Worm (Caenorhabditis elegans) whole organism, young adult: ENCODE data around the gene hsp-43.
A peak's percentile ranks its signal among the peaks of the same experiment; 100 is the strongest.

Experiments
- B0019.2 ChIP-seq: fragments of 200-800 bp; sonication (Bioruptor generic); conservative IDR thresholded peaks from 2 replicates; pipeline ENCODE4 v1.3.6; 2022; ENCODE audit warnings: missing genetic modification reagents, missing genetic modification characterization, missing compliant biosample characterization
- B0336.3 ChIP-seq: fragments of 200-800 bp; sonication (Bioruptor generic); IDR thresholded peaks from 2 replicates; pipeline ENCODE4 v1.3.6; 2022; ENCODE audit warnings: missing genetic modification characterization, missing compliant biosample characterization
- C06A6.2 ChIP-seq: fragments of 200-800 bp; sonication (Bioruptor generic); conservative IDR thresholded peaks from 2 replicates; pipeline ENCODE4 v1.3.6; 2022; ENCODE audit warnings: missing genetic modification characterization, missing compliant biosample characterization
- F23B12.7 ChIP-seq: sonication (generic microtip); optimal IDR thresholded peaks from 2 replicates; lab custom pipeline; 2017; ENCODE audit warnings: missing genetic modification characterization, mild to moderate bottlenecking, missing compliant biosample characterization, antibody characterized with exemption, moderate library complexity; ENCODE audit not compliant: insufficient read depth
- F52B5.7 ChIP-seq: sonication (generic microtip); optimal IDR thresholded peaks from 2 replicates; lab custom pipeline; 2016; ENCODE audit warnings: mild to moderate bottlenecking, missing genetic modification characterization, missing compliant biosample characterization
- K11D2.4 ChIP-seq: fragments of 200-800 bp; sonication (Bioruptor generic); IDR thresholded peaks from 2 replicates; pipeline ENCODE4 v1.3.6; 2022; ENCODE audit warnings: missing genetic modification reagents, missing genetic modification characterization, missing compliant biosample characterization
- Y56A3A.18 ChIP-seq: fragments of 200-800 bp; sonication (Bioruptor generic); IDR thresholded peaks from 2 replicates; pipeline ENCODE4 v1.3.6; 2022; ENCODE audit warnings: missing genetic modification reagents, missing genetic modification characterization, missing compliant biosample characterization
- ZK185.1 ChIP-seq: sonication (generic microtip); optimal IDR thresholded peaks from 2 replicates; lab custom pipeline; 2016; ENCODE audit warnings: mild to moderate bottlenecking, missing genetic modification characterization, missing compliant biosample characterization; ENCODE audit not compliant: poor library complexity, severe bottlenecking
- athp-1 ChIP-seq: sonication (generic microtip); optimal IDR thresholded peaks from 2 replicates; lab custom pipeline; 2017; ENCODE audit warnings: mild to moderate bottlenecking, missing genetic modification characterization, missing compliant biosample characterization
- attf-5 ChIP-seq: fragments of 200-800 bp; sonication (Bioruptor generic); optimal IDR thresholded peaks from 2 replicates; lab custom pipeline; 2018; ENCODE audit warnings: mild to moderate bottlenecking, missing genetic modification characterization, missing compliant biosample characterization
- bed-1 ChIP-seq: fragments of 200-800 bp; sonication (Bioruptor generic); IDR thresholded peaks from 2 replicates; pipeline ENCODE4 v1.3.6; 2022; ENCODE audit warnings: missing genetic modification reagents, missing genetic modification characterization, missing compliant biosample characterization
- ceh-100 ChIP-seq: fragments of 200-800 bp; sonication (Bioruptor generic); IDR thresholded peaks from 2 replicates; pipeline ENCODE4 v1.3.6; 2022; ENCODE audit warnings: missing genetic modification reagents, missing genetic modification characterization, missing compliant biosample characterization
- chd-7 ChIP-seq: sonication (generic microtip); optimal IDR thresholded peaks from 2 replicates; lab custom pipeline; 2016; ENCODE audit warnings: mild to moderate bottlenecking, missing genetic modification characterization, moderate library complexity, missing compliant biosample characterization
- dpff-1 ChIP-seq: sonication (generic microtip); optimal IDR thresholded peaks from 2 replicates; lab custom pipeline; 2017; ENCODE audit warnings: mild to moderate bottlenecking, missing genetic modification characterization, missing compliant biosample characterization
- egl-44 ChIP-seq: fragments of 200-800 bp; sonication (Bioruptor generic); IDR thresholded peaks from 2 replicates; pipeline ENCODE4 v1.3.6; 2022; ENCODE audit warnings: missing genetic modification reagents, missing genetic modification characterization, missing compliant biosample characterization
- egrh-3 ChIP-seq: fragments of 200-800 bp; sonication (Bioruptor generic); IDR thresholded peaks from 2 replicates; pipeline ENCODE4 v1.3.6; 2022; ENCODE audit warnings: missing genetic modification reagents, missing genetic modification characterization, missing compliant biosample characterization
- ekl-4 ChIP-seq: fragments of 200-800 bp; sonication (Bioruptor generic); IDR thresholded peaks from 2 replicates; pipeline ENCODE4 v1.3.6; 2022; ENCODE audit warnings: missing genetic modification reagents, missing genetic modification characterization, missing compliant biosample characterization
- gei-17 ChIP-seq: fragments of 200-800 bp; sonication (Bioruptor generic); optimal IDR thresholded peaks from 2 replicates; lab custom pipeline; 2018; ENCODE audit warnings: mild to moderate bottlenecking, missing genetic modification characterization, missing compliant biosample characterization
- hrde-1 ChIP-seq: sonication (generic microtip); optimal IDR thresholded peaks from 2 replicates; lab custom pipeline; 2016; ENCODE audit warnings: missing genetic modification characterization, mild to moderate bottlenecking, missing compliant biosample characterization, moderate library complexity, missing genotype, missing genetic modification reagents, borderline replicate concordance
- lag-1 ChIP-seq: fragments of 200-800 bp; sonication (Bioruptor generic); IDR thresholded peaks from 2 replicates; pipeline ENCODE4 v1.3.6; 2022; ENCODE audit warnings: missing genetic modification reagents, missing genetic modification characterization, missing compliant biosample characterization
- let-526 ChIP-seq: fragments of 200-800 bp; sonication (Bioruptor generic); IDR thresholded peaks from 2 replicates; pipeline ENCODE4 v1.3.6; 2022; ENCODE audit warnings: missing genetic modification reagents, missing genetic modification characterization, missing compliant biosample characterization
- lin-54 ChIP-seq: fragments of 200-800 bp; sonication (Bioruptor generic); optimal IDR thresholded peaks from 2 replicates; lab custom pipeline; 2018; ENCODE audit warnings: mild to moderate bottlenecking, missing genetic modification characterization, missing compliant biosample characterization
- lsy-27 ChIP-seq: sonication (generic microtip); optimal IDR thresholded peaks from 2 replicates; lab custom pipeline; 2017; ENCODE audit warnings: missing genetic modification characterization, mild to moderate bottlenecking, missing compliant biosample characterization, antibody characterized with exemption, missing genotype, borderline replicate concordance; ENCODE audit not compliant: insufficient read depth
- madf-3 ChIP-seq: fragments of 200-800 bp; sonication (Bioruptor generic); IDR thresholded peaks from 2 replicates; pipeline ENCODE4 v1.3.6; 2022; ENCODE audit warnings: missing genetic modification reagents, missing genetic modification characterization, missing compliant biosample characterization
- mes-4 ChIP-seq: sonication (generic microtip); optimal IDR thresholded peaks from 2 replicates; lab custom pipeline; 2016; ENCODE audit warnings: missing genotype, missing genetic modification characterization, missing compliant biosample characterization
- nfya-2 ChIP-seq: fragments of 200-800 bp; sonication (Bioruptor generic); IDR thresholded peaks from 2 replicates; pipeline ENCODE4 v1.3.6; 2022; ENCODE audit warnings: missing genetic modification reagents, missing genetic modification characterization, missing compliant biosample characterization
- nhr-120 ChIP-seq: fragments of 200-800 bp; sonication (Bioruptor generic); IDR thresholded peaks from 2 replicates; pipeline ENCODE4 v1.3.6; 2022; ENCODE audit warnings: missing genetic modification characterization, missing compliant biosample characterization
- rcor-1 ChIP-seq: fragments of 200-800 bp; sonication (Bioruptor generic); IDR thresholded peaks from 2 replicates; pipeline ENCODE4 v1.3.6; 2022; ENCODE audit warnings: missing genetic modification reagents, missing genetic modification characterization, missing compliant biosample characterization
- sdz-38 ChIP-seq: sonication (generic microtip); optimal IDR thresholded peaks from 2 replicates; lab custom pipeline; 2016; ENCODE audit warnings: missing genotype, missing genetic modification characterization, missing compliant biosample characterization
- snpc-1.3 ChIP-seq: sonication (generic microtip); optimal IDR thresholded peaks from 2 replicates; lab custom pipeline; 2017; ENCODE audit warnings: missing genetic modification characterization, mild to moderate bottlenecking, missing compliant biosample characterization, antibody characterized with exemption, moderate library complexity, missing genotype, missing genetic modification reagents; ENCODE audit not compliant: insufficient read depth
- somi-1 ChIP-seq: fragments of 200-800 bp; sonication (Bioruptor generic); optimal IDR thresholded peaks from 2 replicates; lab custom pipeline; 2018; ENCODE audit warnings: mild to moderate bottlenecking, missing genetic modification characterization, missing compliant biosample characterization
- sptf-2 ChIP-seq: fragments of 200-800 bp; sonication (Bioruptor generic); optimal IDR thresholded peaks from 2 replicates; lab custom pipeline; 2018; ENCODE audit warnings: mild to moderate bottlenecking, missing genetic modification characterization, missing compliant biosample characterization
- unc-130 ChIP-seq: sonication (generic microtip); optimal IDR thresholded peaks from 2 replicates; lab custom pipeline; 2016; ENCODE audit warnings: missing genetic modification reagents, missing genetic modification characterization, missing compliant biosample characterization
- zfh-2 ChIP-seq: fragments of 200-800 bp; sonication (Bioruptor generic); conservative IDR thresholded peaks from 2 replicates; pipeline ENCODE4 v1.3.6; 2022; ENCODE audit warnings: missing genetic modification reagents, missing genetic modification characterization, missing compliant biosample characterization
- ztf-25 ChIP-seq: fragments of 200-800 bp; sonication (Bioruptor generic); IDR thresholded peaks from 2 replicates; pipeline ENCODE4 v1.3.6; 2022; ENCODE audit warnings: missing genetic modification reagents, missing genetic modification characterization, missing compliant biosample characterization
- ztf-28 ChIP-seq: fragments of 200-800 bp; sonication (Bioruptor generic); IDR thresholded peaks from 2 replicates; pipeline ENCODE4 v1.3.6; 2022; ENCODE audit warnings: missing genetic modification reagents, missing genetic modification characterization, missing compliant biosample characterization
- ztf-6 ChIP-seq: fragments of 200-800 bp; sonication (Bioruptor generic); IDR thresholded peaks from 2 replicates; pipeline ENCODE4 v1.3.6; 2022; ENCODE audit warnings: missing genetic modification reagents, missing genetic modification characterization, missing compliant biosample characterization

hsp-43 gene

ce11 chrX:6235443-6235842 is at the start of gene hsp-43:
TSS of gene hsp-43 (minus strand) at chrX:6235543.
- no peak for TF ChIP-seq dpff-1 (tag; lab: Kevin White, UChicago)
- no peak for TF ChIP-seq rcor-1 (GFP tag; lab: Robert Waterston, UW)
- no peak for TF ChIP-seq ztf-28 (GFP tag; lab: Robert Waterston, UW)
- no peak for TF ChIP-seq ekl-4
- TF ChIP-seq sdz-38 (tag; lab: Kevin White, UChicago): no peak
- TF ChIP-seq unc-130 (GFP tag; lab: Kevin White, UChicago): no peak
- TF ChIP-seq ZK185.1 (tag; lab: Kevin White, UChicago): no peak
- TF ChIP-seq let-526 (GFP tag; lab: Robert Waterston, UW): no peak
- no peak for TF ChIP-seq chd-7 (tag; lab: Kevin White, UChicago)
- TF ChIP-seq nhr-120 (GFP tag; lab: Robert Waterston, UW): no peak
- TF ChIP-seq lsy-27: no peak
- no peak for TF ChIP-seq F52B5.7 (tag; lab: Kevin White, UChicago)
- TF ChIP-seq ceh-100 (GFP tag; lab: Robert Waterston, UW): no peak
- no peak for TF ChIP-seq bed-1 (GFP tag; lab: Robert Waterston, UW)
- no peak for TF ChIP-seq mes-4 (tag; lab: Kevin White, UChicago)
- TF ChIP-seq Y56A3A.18 (GFP tag; lab: Robert Waterston, UW): no peak

DNA sequence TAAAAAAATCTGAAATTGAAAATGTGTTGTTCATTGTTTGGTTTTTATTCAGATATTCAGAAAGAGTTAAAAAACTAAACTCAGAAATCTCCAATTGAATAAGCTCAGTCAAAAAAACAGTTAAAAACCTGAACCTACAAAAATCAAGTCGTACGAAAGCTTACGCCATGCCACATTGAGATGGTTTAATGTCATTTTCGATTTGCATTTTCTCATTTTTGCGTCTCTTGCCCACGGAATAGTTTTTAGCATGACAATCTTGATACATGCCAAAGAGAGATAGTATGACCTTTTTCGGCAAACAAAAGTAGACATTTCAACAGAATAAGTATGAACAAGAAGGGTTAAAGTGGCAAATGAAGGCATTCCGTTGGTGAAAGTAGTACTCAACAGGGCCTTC is 45.7 kb upstream of the hsp-43 start:
- TF ChIP-seq somi-1 (GFP tag; lab: Kevin White, UChicago): no peak
- no peak for TF ChIP-seq ztf-6
- no peak for TF ChIP-seq egl-44
- no peak for TF ChIP-seq F52B5.7 (tag; lab: Kevin White, UChicago)
- TF ChIP-seq B0336.3 (GFP tag; lab: Robert Waterston, UW): no peak
- TF ChIP-seq C06A6.2 (GFP tag; lab: Robert Waterston, UW): no peak
- TF ChIP-seq lin-54 (GFP tag; lab: Kevin White, UChicago): no peak
- TF ChIP-seq F23B12.7: no peak
- TF ChIP-seq K11D2.4: no peak
- TF ChIP-seq sdz-38 (tag; lab: Kevin White, UChicago): no peak
- no peak for TF ChIP-seq nfya-2 (GFP tag; lab: Robert Waterston, UW)
- no peak for TF ChIP-seq gei-17 (GFP tag; lab: Kevin White, UChicago)
- no peak for TF ChIP-seq dpff-1 (tag; lab: Kevin White, UChicago)
- TF ChIP-seq attf-5 (GFP tag; lab: Kevin White, UChicago): no peak

DNA sequence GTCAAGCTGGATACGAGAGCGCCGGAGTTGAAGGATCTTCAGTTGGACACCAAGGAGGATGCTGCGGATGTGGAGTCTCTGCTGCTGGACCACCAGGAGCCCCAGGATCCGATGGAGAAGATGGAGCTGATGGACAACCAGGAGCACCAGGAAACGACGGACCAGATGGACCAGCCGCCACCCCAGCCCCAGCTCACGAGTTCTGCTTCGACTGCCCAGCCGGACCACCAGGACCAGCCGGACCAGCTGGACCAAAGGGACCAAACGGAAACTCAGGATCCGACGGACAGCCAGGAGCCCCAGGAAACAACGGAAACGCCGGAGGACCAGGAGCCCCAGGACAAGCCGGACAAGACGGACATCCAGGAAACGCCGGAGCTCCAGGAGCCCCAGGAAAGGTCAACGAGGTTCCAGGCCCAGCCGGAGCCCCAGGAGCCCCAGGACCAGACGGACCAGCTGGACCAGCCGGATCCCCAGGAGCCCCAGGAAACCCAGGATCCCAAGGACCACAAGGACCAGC is 45.0 kb upstream of the hsp-43 start:
- TF ChIP-seq egrh-3 (GFP tag; lab: Robert Waterston, UW) (peak; percentile 92), zfh-2 (GFP tag; lab: Robert Waterston, UW) (0 out of 2 replicates have a peak, but pooled peaks have one; percentile 28)
- TF ChIP-seq, all 124 proteins: peak for 2; not testable (repeated sequence) for 122

DNA sequence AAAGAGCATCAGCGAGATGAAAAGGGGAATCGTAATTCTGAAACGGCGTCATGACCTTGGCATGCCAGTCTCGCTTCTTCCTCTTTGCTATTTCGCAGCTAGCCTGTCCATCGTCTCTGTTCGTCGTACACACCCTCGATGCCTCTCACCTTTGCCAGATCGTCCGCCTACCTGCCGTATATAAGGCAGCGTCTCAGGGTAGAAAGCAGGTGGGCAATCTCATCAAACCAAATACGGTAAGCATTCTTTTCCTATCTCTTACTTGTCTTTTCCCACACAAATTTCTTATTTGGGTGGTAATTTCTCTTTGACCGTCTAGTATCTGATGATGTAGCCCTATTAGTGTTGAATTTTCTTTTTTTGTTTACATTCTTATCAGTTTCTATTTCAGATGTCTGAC is 44.3 kb upstream of the hsp-43 start, which contains the start of gene col-166:
col-166 (plus strand) TSS at position 392 of the 400 bp plus-strand sequence.
- TF ChIP-seq B0019.2 (GFP tag; lab: Robert Waterston, UW): no peak
- TF ChIP-seq ztf-25 (GFP tag; lab: Robert Waterston, UW): no peak
- no peak for TF ChIP-seq lag-1 (GFP tag; lab: Robert Waterston, UW)
- TF ChIP-seq hrde-1 (tag; lab: Kevin White, UChicago): no peak
- TF ChIP-seq sdz-38 (tag; lab: Kevin White, UChicago): no peak
- TF ChIP-seq sptf-2 (GFP tag; lab: Kevin White, UChicago): no peak
- no peak for TF ChIP-seq athp-1 (tag; lab: Kevin White, UChicago)
- TF ChIP-seq snpc-1.3 (tag; lab: Kevin White, UChicago): no peak
- TF ChIP-seq madf-3 (GFP tag; lab: Robert Waterston, UW): no peak
